Worm (Caenorhabditis elegans): Measurements from ENCODE around the gene F43B10.1.
A peak's percentile ranks its signal among the peaks of the same experiment; 100 is the strongest.

The F43B10.1 gene

ce11 chrX:16590803-16591202, 71.8 kb downstream of the F43B10.1 start (continued):
- TF ChIP-seq tag-97 (GFP tag; IDR thresholded peaks at IDR 0.05) (no peak), lsy-2 (tag; optimal IDR thresholded peaks at IDR 0.05) (no peak), Y75B8A.6 (GFP tag; IDR thresholded peaks at IDR 0.05) (peak; percentile 79; the same call in 1 of the 2 replicates), nhr-25 (tag; optimal IDR thresholded peaks at IDR 0.05; ENCODE audit: borderline replicate concordance, insufficient read depth) (peak; percentile 33), tra-1 (GFP tag; IDR thresholded peaks at IDR 0.05) (peak; percentile 86), D1046.2 (GFP tag; IDR thresholded peaks at IDR 0.05) (peak; percentile 80; the same call in 1 of the 2 replicates), attf-4 (tag; optimal IDR thresholded peaks at IDR 0.05) (no peak), lim-7 (GFP tag; IDR thresholded peaks at IDR 0.05) (peak; percentile 90), snpc-1.2 (GFP tag; IDR thresholded peaks at IDR 0.05) (peak; percentile 85), madf-9 (GFP tag; conservative IDR thresholded peaks at IDR 0.05) (peak; percentile 81), lir-3 (tag; optimal IDR thresholded peaks at IDR 0.05) (peak; percentile 42)

ce11 chrX:16590230-16590629, 72.4 kb downstream of the F43B10.1 start:
- TF ChIP-seq F26F4.8 (GFP tag; conservative IDR thresholded peaks at IDR 0.05) (peak; percentile 65; the same call in 1 of the 2 replicates), lir-3 (tag; optimal IDR thresholded peaks at IDR 0.05) (no peak), madf-9 (GFP tag; conservative IDR thresholded peaks at IDR 0.05) (no peak), zfp-2 (tag; optimal IDR thresholded peaks at IDR 0.05) (no peak), dmd-8 (GFP tag; IDR thresholded peaks at IDR 0.05) (peak; percentile 76; the same call in 1 of the 2 replicates), F44E2.7 (GFP tag; IDR thresholded peaks at IDR 0.05) (no peak), daf-8 (GFP tag; IDR thresholded peaks at IDR 0.05) (no peak), mep-1 (tag; optimal IDR thresholded peaks at IDR 0.05) (no peak), lin-29 (GFP tag; IDR thresholded peaks at IDR 0.05) (no peak), ztf-7 (tag; optimal IDR thresholded peaks at IDR 0.05) (no peak), zip-2 (tag; optimal IDR thresholded peaks at IDR 0.05) (no peak), nhr-76 (tag; optimal IDR thresholded peaks at IDR 0.05) (no peak), aha-1 (tag) (no peak), ZK337.2 (GFP tag; IDR thresholded peaks at IDR 0.05) (no peak), T26A8.4 (GFP tag; IDR thresholded peaks at IDR 0.05) (no peak), ceh-20 (GFP tag; IDR thresholded peaks at IDR 0.05) (0 out of 2 replicates have a peak, but pooled peaks have one; percentile 16), hif-1 (tag; optimal IDR thresholded peaks at IDR 0.05) (no peak), ama-1 (optimal IDR thresholded peaks at IDR 0.05) (no peak), ceh-82 (tag; optimal IDR thresholded peaks at IDR 0.05) (no peak), dmd-9 (GFP tag; IDR thresholded peaks at IDR 0.05) (no peak), nhr-6 (tag; optimal IDR thresholded peaks at IDR 0.05) (no peak), lin-13 (GFP tag; optimal IDR thresholded peaks at IDR 0.05) (peak; percentile 20), duxl-1 (tag; optimal IDR thresholded peaks at IDR 0.05; ENCODE audit: poor library complexity) (no peak), fkh-10 (GFP tag; optimal IDR thresholded peaks at IDR 0.05) (no peak), lin-15B (tag; optimal IDR thresholded peaks at IDR 0.05) (no peak), unc-130 (GFP tag; optimal IDR thresholded peaks at IDR 0.05) (no peak), ces-1 (GFP tag; optimal IDR thresholded peaks at IDR 0.05) (no peak), lin-38 (GFP tag; IDR thresholded peaks at IDR 0.05) (peak; percentile 61), dmd-6 (GFP tag; IDR thresholded peaks at IDR 0.05) (peak; percentile 46; the same call in 1 of the 2 replicates), daf-12 (tag; optimal IDR thresholded peaks at IDR 0.05) (no peak), nhr-48 (tag; optimal IDR thresholded peaks at IDR 0.05) (no peak), ceh-44 (GFP tag; IDR thresholded peaks at IDR 0.05) (no peak), snpc-4 (tag; optimal IDR thresholded peaks at IDR 0.05) (no peak), lim-7 (GFP tag; IDR thresholded peaks at IDR 0.05) (peak; percentile 77), nhr-111 (GFP tag; optimal IDR thresholded peaks at IDR 0.05) (no peak), fos-1 (tag; optimal IDR thresholded peaks at IDR 0.05) (no peak), tra-1 (GFP tag; IDR thresholded peaks at IDR 0.05) (peak; percentile 69; the same call in 1 of the 2 replicates), arid-1 (GFP tag; conservative IDR thresholded peaks at IDR 0.05) (0 out of 2 replicates have a peak, but pooled peaks have one; percentile 23), mxl-2 (GFP tag; conservative IDR thresholded peaks at IDR 0.05) (no peak), gei-8 (GFP tag; optimal IDR thresholded peaks at IDR 0.05) (no peak), mdt-29 (GFP tag; IDR thresholded peaks at IDR 0.05) (0 out of 2 replicates have a peak, but pooled peaks have one; percentile 12), vab-7 (GFP tag; IDR thresholded peaks at IDR 0.05) (peak; percentile 75), ceh-32 (tag; optimal IDR thresholded peaks at IDR 0.05; ENCODE audit: poor library complexity) (no peak)

Measured in whole organism, L4 larva.